Fruit fly (Drosophila melanogaster): ENCODE data around the gene mtDNA-helicase.

Gene mtDNA-helicase

DNA sequence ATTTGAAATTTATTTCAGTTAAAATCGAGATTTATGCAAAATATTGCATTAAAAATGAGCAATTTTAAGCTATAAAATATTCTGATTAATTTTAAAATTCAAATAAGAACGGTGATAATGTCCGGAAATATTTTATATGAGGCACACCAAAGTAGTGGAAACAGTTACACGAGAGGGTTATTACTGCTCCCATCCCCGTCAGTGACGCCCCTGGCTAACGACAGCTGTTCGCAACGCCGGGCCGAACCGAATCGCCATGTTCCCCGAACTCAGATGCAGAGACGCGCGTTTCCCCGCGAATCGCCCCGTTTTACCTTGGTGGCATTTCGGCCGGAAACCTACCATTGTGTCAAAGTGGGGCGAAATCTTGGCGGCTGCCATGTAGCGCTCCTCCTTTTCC lies 18.5 kb upstream of the mtDNA-helicase start (continued):
- TF ChIP-seq CG15514 (GFP tag; optimal IDR thresholded peaks at IDR 0.05) (peak; percentile 34), Usf (GFP tag; optimal IDR thresholded peaks at IDR 0.05) (no peak), nau (GFP tag; optimal IDR thresholded peaks at IDR 0.05) (no peak), mld (GFP tag; IDR thresholded peaks at IDR 0.05; ENCODE audit: partially characterized antibody) (no peak), CG7357 (GFP tag; IDR thresholded peaks at IDR 0.05) (no peak), nerfin-2 (GFP tag; IDR thresholded peaks at IDR 0.05; ENCODE audit: partially characterized antibody) (no peak), pho (GFP tag; optimal IDR thresholded peaks at IDR 0.05) (no peak), CG18262 (tag; optimal IDR thresholded peaks at IDR 0.05) (no peak), ssp (GFP tag; IDR thresholded peaks at IDR 0.05) (no peak), Abd-B (GFP tag; optimal IDR thresholded peaks at IDR 0.05) (no peak), wdn (GFP tag; IDR thresholded peaks at IDR 0.05) (no peak), CG31365 (tag; optimal IDR thresholded peaks at IDR 0.05) (no peak), sens (GFP tag) (peak; percentile 53), psq (GFP tag; optimal IDR thresholded peaks at IDR 0.05) (no peak), Side (GFP tag; optimal IDR thresholded peaks at IDR 0.05) (peak; percentile 55), zen (tag; optimal IDR thresholded peaks at IDR 0.05) (no peak), kni (GFP tag; optimal IDR thresholded peaks at IDR 0.05) (no peak), lilli (GFP tag; optimal IDR thresholded peaks at IDR 0.05) (peak; percentile 57), Dbx (GFP tag; IDR thresholded peaks at IDR 0.05) (no peak), CG10274 (GFP tag; optimal IDR thresholded peaks at IDR 0.05) (no peak), Dad (GFP tag; optimal IDR thresholded peaks at IDR 0.05) (no peak), CG15601 (tag; optimal IDR thresholded peaks at IDR 0.05) (no peak), YL-1 (GFP tag; optimal IDR thresholded peaks at IDR 0.05) (no peak), Hmr (GFP tag; optimal IDR thresholded peaks at IDR 0.05) (peak; percentile 3), gfzf (GFP tag; optimal IDR thresholded peaks at IDR 0.05) (no peak), Fer2 (tag; optimal IDR thresholded peaks at IDR 0.05) (no peak), wor (GFP tag; IDR thresholded peaks at IDR 0.05) (no peak), luna (GFP tag; optimal IDR thresholded peaks at IDR 0.05) (no peak), CG42726 (GFP tag; IDR thresholded peaks at IDR 0.05; ENCODE audit: partially characterized antibody) (no peak), Aef1 (GFP tag; IDR thresholded peaks at IDR 0.05) (no peak), bowl (GFP tag; IDR thresholded peaks at IDR 0.05) (peak; percentile 41; the same call in 1 of the 2 replicates), CG1832 (GFP tag; optimal IDR thresholded peaks at IDR 0.05) (no peak), CG9876 (GFP tag; optimal IDR thresholded peaks at IDR 0.05) (no peak), lbe (GFP tag; optimal IDR thresholded peaks at IDR 0.05) (no peak), CG7556 (GFP tag; optimal IDR thresholded peaks at IDR 0.05) (no peak), Meics (GFP tag; optimal IDR thresholded peaks at IDR 0.05) (peak; percentile 12), gcm (GFP tag; optimal IDR thresholded peaks at IDR 0.05) (no peak), CG12236 (GFP tag; optimal IDR thresholded peaks at IDR 0.05) (no peak), hkb (optimal IDR thresholded peaks at IDR 0.05) (no peak), hkb (GFP tag; IDR thresholded peaks at IDR 0.05) (peak; percentile 69), CG10462 (GFP tag; optimal IDR thresholded peaks at IDR 0.05) (no peak), CG9215 (GFP tag; IDR thresholded peaks at IDR 0.05) (no peak; the same call in 1 of the 2 replicates), dan (GFP tag; IDR thresholded peaks at IDR 0.05) (no peak), CG4707 (GFP tag; optimal IDR thresholded peaks at IDR 0.05) (no peak), CG11723 (GFP tag; optimal IDR thresholded peaks at IDR 0.05) (no peak), phol (tag; optimal IDR thresholded peaks at IDR 0.05) (peak; percentile 49), Antp (GFP tag; optimal IDR thresholded peaks at IDR 0.05) (peak; percentile 35), CG4424 (GFP tag; optimal IDR thresholded peaks at IDR 0.05) (no peak), fd102C (GFP tag; optimal IDR thresholded peaks at IDR 0.05) (no peak), Hand (GFP tag; optimal IDR thresholded peaks at IDR 0.05) (no peak), org-1 (GFP tag; optimal IDR thresholded peaks at IDR 0.05) (no peak), mirr (GFP tag; optimal IDR thresholded peaks at IDR 0.05) (no peak)

All from whole organism, embryonic.